Worm (Caenorhabditis elegans) whole organism, midembryonic: Measurements from ENCODE around the gene C26E6.1.

Experiments used
- cog-1 ChIP-seq: sonication (generic microtip); optimal IDR thresholded peaks from 2 replicates; lab custom pipeline; 2016; ENCODE audit warnings: missing genetic modification characterization, missing compliant biosample characterization
- ref-1 ChIP-seq: fragments of 200-800 bp; sonication (Bioruptor generic); conservative IDR thresholded peaks from 2 replicates; pipeline ENCODE4 v1.3.6; 2022; ENCODE audit warnings: missing genetic modification reagents, missing genetic modification characterization, missing compliant biosample characterization
- tab-1 ChIP-seq: fragments of 200-800 bp; sonication (Bioruptor generic); IDR thresholded peaks from 2 replicates; pipeline ENCODE4 v1.3.6; 2022; ENCODE audit warnings: missing genetic modification characterization, missing compliant biosample characterization

ce11 chrIII:4944213-4944612 is 12.5 kb upstream of the C26E6.1 start, which contains the start of gene ntl-9:
- TF ChIP-seq ref-1: no peak
- no peak for TF ChIP-seq cog-1 (tag; lab: Kevin White, UChicago)
- TF ChIP-seq tab-1 (GFP tag; lab: Robert Waterston, UW): no peak
